Worm (Caenorhabditis elegans) whole organism, midembryonic: ENCODE measurements around the gene nhr-10.

ENCODE experiments used
- T22C8.4 ChIP-seq: fragments of 200-800 bp; sonication (Bioruptor generic); IDR thresholded peaks from 2 replicates; pipeline ENCODE4 v1.3.6; 2022; ENCODE audit warnings: missing genetic modification characterization, missing compliant biosample characterization
- cog-1 ChIP-seq: sonication (generic microtip); optimal IDR thresholded peaks from 2 replicates; lab custom pipeline; 2016; ENCODE audit warnings: missing genetic modification characterization, missing compliant biosample characterization
- flt-1 ChIP-seq: fragments of 200-800 bp; sonication (Bioruptor generic); IDR thresholded peaks from 2 replicates; pipeline ENCODE4 v1.3.6; 2022; ENCODE audit warnings: missing genetic modification characterization, missing compliant biosample characterization
- klf-2 ChIP-seq: fragments of 200-800 bp; sonication (Bioruptor generic); conservative IDR thresholded peaks from 2 replicates; pipeline ENCODE4 v1.3.6; 2022; ENCODE audit warnings: missing genetic modification reagents, missing genetic modification characterization, missing compliant biosample characterization
- med-1 ChIP-seq: sonication (generic microtip); optimal IDR thresholded peaks from 2 replicates; lab custom pipeline; 2017; ENCODE audit warnings: missing genetic modification characterization, mild to moderate bottlenecking, missing compliant biosample characterization, antibody characterized with exemption, missing genetic modification reagents; ENCODE audit not compliant: insufficient read depth
- ref-1 ChIP-seq: fragments of 200-800 bp; sonication (Bioruptor generic); conservative IDR thresholded peaks from 2 replicates; pipeline ENCODE4 v1.3.6; 2022; ENCODE audit warnings: missing genetic modification reagents, missing genetic modification characterization, missing compliant biosample characterization
- tab-1 ChIP-seq: fragments of 200-800 bp; sonication (Bioruptor generic); IDR thresholded peaks from 2 replicates; pipeline ENCODE4 v1.3.6; 2022; ENCODE audit warnings: missing genetic modification characterization, missing compliant biosample characterization
- ztf-23 ChIP-seq: fragments of 200-800 bp; sonication (Bioruptor generic); IDR thresholded peaks from 2 replicates; pipeline ENCODE4 v1.3.6; 2022; ENCODE audit warnings: missing genetic modification reagents, missing genetic modification characterization, missing compliant biosample characterization
- ztf-29 ChIP-seq: fragments of 200-800 bp; sonication (Bioruptor generic); IDR thresholded peaks from 2 replicates; pipeline ENCODE4 v1.3.6; 2022; ENCODE audit warnings: missing genetic modification reagents, missing genetic modification characterization, missing compliant biosample characterization

Gene nhr-10

DNA sequence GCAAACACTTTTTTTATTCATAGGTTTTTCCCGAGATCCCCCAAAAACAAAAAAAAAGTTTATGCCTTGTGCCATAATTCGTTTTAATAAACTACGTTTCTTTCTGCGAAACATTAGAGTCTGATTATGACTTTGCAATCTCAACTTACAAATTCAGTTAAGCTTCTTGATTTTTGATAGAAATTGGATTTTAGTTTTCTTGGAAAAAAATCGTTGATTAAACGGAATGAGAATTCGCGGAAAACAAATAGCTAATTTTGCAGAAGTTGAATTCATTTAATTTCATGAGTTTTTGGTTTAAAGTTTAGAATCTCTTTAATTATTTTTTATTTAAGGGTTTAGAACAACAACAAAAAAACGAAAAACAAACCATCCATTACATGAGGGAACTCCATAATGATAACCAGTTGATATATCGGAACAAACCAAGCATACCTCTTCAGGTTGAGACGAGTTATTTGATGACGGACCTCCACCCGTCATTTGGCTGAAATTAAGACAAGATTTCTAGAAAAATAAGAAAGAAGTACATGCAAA, at the start of gene nhr-10:
TSS of gene nhr-10 (minus strand) at position 487 of the 537 bp plus-strand sequence.
- TF ChIP-seq cog-1 (tag; lab: Kevin White, UChicago) (no peak), ztf-23 (no peak), klf-2 (GFP tag; lab: Robert Waterston, UW) (no peak), flt-1 (GFP tag; lab: Robert Waterston, UW) (no peak), T22C8.4 (no peak), tab-1 (GFP tag; lab: Robert Waterston, UW) (no peak), ref-1 (no peak), med-1 (GFP tag; lab: Kevin White, UChicago) (no peak)

DNA sequence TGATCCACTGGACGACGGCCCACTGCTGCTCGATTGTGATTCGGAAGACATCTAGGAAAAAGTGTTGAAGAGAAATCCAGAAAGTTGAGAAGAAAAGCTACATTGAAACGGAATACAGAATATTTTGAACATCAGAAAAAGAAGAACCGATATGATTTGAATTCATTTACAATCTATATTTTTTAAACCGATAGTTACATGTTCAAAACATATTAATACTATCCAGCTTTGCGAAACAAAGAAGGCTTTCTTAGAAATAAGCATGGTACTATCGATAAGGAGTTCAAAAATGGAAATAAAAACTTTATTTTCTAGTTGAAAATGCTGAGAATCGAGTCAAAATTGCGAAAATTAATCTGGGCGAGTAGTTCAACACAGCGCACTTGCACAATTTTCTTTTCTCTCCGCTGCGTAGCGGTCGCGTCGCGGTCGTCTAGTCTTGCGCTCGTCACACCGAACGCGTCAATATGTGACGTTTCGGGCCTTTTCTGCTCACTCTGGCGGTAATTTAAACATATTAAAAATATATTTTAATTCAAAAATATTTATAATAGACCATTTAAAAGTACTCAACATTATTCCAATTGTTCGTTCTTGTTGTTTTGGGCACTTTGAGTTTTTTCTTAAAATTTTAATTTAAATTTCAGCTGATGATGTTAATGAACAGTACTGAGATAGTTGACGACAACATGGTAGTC, 47.0 kb upstream of the nhr-10 start, which contains the start of the genes syf-2 and K04G7.1:
TSS of gene syf-2 (minus strand) at position 51 of the 698 bp plus-strand sequence.
TSS of gene K04G7.1 (plus strand) at position 648 of the 698 bp plus-strand sequence.
- TF ChIP-seq tab-1 (GFP tag; lab: Robert Waterston, UW) (no peak), ztf-23 (peak; percentile 67; the same call in 1 of the 2 replicates), flt-1 (GFP tag; lab: Robert Waterston, UW) (no peak; the same call in 1 of the 2 replicates), klf-2 (GFP tag; lab: Robert Waterston, UW) (no peak), T22C8.4 (no peak), med-1 (GFP tag; lab: Kevin White, UChicago) (no peak), cog-1 (tag; lab: Kevin White, UChicago) (peak; percentile 75), ztf-29 (GFP tag; lab: Robert Waterston, UW) (no peak), ref-1 (no peak)

DNA sequence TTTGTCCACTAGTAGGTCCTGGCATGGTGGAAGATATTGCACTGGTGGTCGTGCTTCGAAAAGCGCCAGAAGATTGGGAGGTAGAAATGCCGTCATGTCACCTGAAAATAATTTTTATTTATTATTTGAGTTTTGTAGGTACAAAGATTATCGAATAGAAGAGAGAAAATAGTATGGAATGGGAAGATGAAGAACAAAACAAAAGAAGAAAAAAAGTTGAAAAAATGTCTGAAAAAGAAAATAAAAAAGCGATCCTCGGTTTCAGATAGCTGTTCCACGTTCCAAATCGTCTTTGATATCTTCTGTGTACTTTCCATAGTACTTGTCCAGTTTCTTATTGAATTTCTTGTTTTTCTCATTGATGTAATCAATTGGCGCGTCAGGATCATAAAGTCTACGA, 45.8 kb upstream of the nhr-10 start, which contains the start of gene rnp-7:
TSS of gene rnp-7 (minus strand) at position 101 of the 400 bp plus-strand sequence.
- TF ChIP-seq ztf-29 (GFP tag; lab: Robert Waterston, UW) (no peak), ref-1 (no peak), klf-2 (GFP tag; lab: Robert Waterston, UW) (no peak), cog-1 (tag; lab: Kevin White, UChicago) (no peak), med-1 (GFP tag; lab: Kevin White, UChicago) (no peak), T22C8.4 (no peak), flt-1 (GFP tag; lab: Robert Waterston, UW) (no peak), tab-1 (GFP tag; lab: Robert Waterston, UW) (no peak), ztf-23 (no peak)

DNA sequence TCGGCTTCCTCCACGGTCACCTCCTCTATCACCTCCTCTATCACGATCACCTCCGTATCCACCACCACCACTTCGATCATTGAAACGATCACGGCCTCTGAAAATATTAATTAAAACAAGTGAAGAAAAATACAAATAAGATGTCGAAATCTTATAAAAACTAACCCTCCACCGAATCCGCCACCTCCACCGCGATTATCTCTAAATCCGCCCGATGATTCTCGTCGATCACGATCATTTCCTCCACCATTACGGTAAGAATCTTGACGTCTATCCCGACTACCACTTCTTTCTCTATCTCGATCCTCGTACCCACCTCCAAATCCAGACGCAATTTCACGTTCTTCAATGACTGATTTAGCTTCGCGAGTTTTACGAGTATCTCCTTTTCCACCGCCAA, 44.0 kb upstream of the nhr-10 start:
- no peak for TF ChIP-seq tab-1 (GFP tag; lab: Robert Waterston, UW)
- no peak for TF ChIP-seq ztf-23
- TF ChIP-seq cog-1 (tag; lab: Kevin White, UChicago), result no peak
- TF ChIP-seq T22C8.4, result no peak
- no peak for TF ChIP-seq flt-1 (GFP tag; lab: Robert Waterston, UW)
- no peak for TF ChIP-seq ztf-29 (GFP tag; lab: Robert Waterston, UW)
- no peak for TF ChIP-seq ref-1
- TF ChIP-seq med-1 (GFP tag; lab: Kevin White, UChicago), result no peak
- no peak for TF ChIP-seq klf-2 (GFP tag; lab: Robert Waterston, UW)

ce11 chrIII:7158709-7159108, 43.5 kb upstream of the nhr-10 start, which contains the start of gene nuo-4:
TSS of gene nuo-4 (minus strand) at chrIII:7158809.
- TF ChIP-seq flt-1 (GFP tag; lab: Robert Waterston, UW), result 0 out of 2 replicates have a peak, but pooled peaks have one; percentile 38
- TF ChIP-seq klf-2 (GFP tag; lab: Robert Waterston, UW), result no peak

DNA sequence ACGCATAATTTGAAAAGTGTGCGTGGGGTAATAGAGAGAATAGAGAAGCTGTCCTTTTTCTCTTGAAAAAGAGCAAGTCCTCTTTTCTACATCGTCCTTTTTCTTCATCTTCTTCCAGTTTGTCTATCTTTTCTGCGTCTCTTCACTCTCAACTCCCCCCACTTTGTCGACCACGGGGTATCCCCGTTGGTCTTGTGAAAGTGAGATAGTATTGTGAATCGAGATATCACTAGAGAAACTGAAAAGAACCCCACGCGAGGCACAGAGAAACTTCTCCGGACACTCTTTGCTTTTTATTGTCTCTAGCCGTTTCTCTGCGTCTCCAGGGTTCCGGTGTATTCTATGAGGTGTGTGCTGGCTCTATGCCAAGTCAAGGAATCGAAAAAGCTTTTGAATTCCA, 40.4 kb upstream of the nhr-10 start:
- TF ChIP-seq klf-2 (GFP tag; lab: Robert Waterston, UW) (no peak), cog-1 (tag; lab: Kevin White, UChicago) (peak; percentile 82), ztf-23 (peak; percentile 69; the same call in 1 of the 2 replicates), ref-1 (no peak), flt-1 (GFP tag; lab: Robert Waterston, UW) (peak; percentile 73; the same call in 1 of the 2 replicates)

- no peak for TF ChIP-seq ztf-23
- TF ChIP-seq med-1 (GFP tag; lab: Kevin White, UChicago), result no peak
- no peak for TF ChIP-seq ztf-29 (GFP tag; lab: Robert Waterston, UW)
- TF ChIP-seq flt-1 (GFP tag; lab: Robert Waterston, UW), result no peak
- no peak for TF ChIP-seq cog-1 (tag; lab: Kevin White, UChicago)
- TF ChIP-seq klf-2 (GFP tag; lab: Robert Waterston, UW), result no peak
- TF ChIP-seq tab-1 (GFP tag; lab: Robert Waterston, UW), result no peak
- no peak for TF ChIP-seq T22C8.4
- no peak for TF ChIP-seq ref-1
Observed at ce11 chrIII:7154526-7154925, 39.3 kb upstream of the nhr-10 start.

ce11 chrIII:7153747-7154238, 38.6 kb upstream of the nhr-10 start, which contains the start of gene ogt-1:
TSS of gene ogt-1 (minus strand) at chrIII:7153797.
- TF ChIP-seq cog-1 (tag; lab: Kevin White, UChicago) (peak; percentile 47), ztf-29 (GFP tag; lab: Robert Waterston, UW) (peak; percentile 69; the same call in 1 of the 2 replicates), ref-1 (no peak), ztf-23 (peak; percentile 57; the same call in 1 of the 2 replicates), klf-2 (GFP tag; lab: Robert Waterston, UW) (no peak)

ce11 chrIII:7152569-7152968, 37.3 kb upstream of the nhr-10 start:
- TF ChIP-seq med-1 (GFP tag; lab: Kevin White, UChicago) (no peak), ref-1 (no peak), tab-1 (GFP tag; lab: Robert Waterston, UW) (no peak), cog-1 (tag; lab: Kevin White, UChicago) (no peak), ztf-29 (GFP tag; lab: Robert Waterston, UW) (no peak), ztf-23 (no peak), klf-2 (GFP tag; lab: Robert Waterston, UW) (no peak), flt-1 (GFP tag; lab: Robert Waterston, UW) (no peak), T22C8.4 (no peak)
